Worm (Caenorhabditis elegans): ENCODE measurements around the gene Y116A8C.49.

ce11 chrIV:16925363-16925863 lies 5.6 kb downstream of the Y116A8C.49 start:
- TF ChIP-seq nhr-11 (tag; optimal IDR thresholded peaks at IDR 0.05) (no peak), ama-1 (optimal IDR thresholded peaks at IDR 0.05) (no peak), egl-27 (tag; optimal IDR thresholded peaks at IDR 0.05) (no peak), mbf-1 (tag; optimal IDR thresholded peaks at IDR 0.05) (no peak), mdl-1 (tag; optimal IDR thresholded peaks at IDR 0.05) (no peak), unc-62 (GFP tag; optimal IDR thresholded peaks at IDR 0.05) (no peak), zag-1 (tag; optimal IDR thresholded peaks at IDR 0.05) (no peak), sma-9 (GFP tag; optimal IDR thresholded peaks at IDR 0.05) (no peak), sma-9 (tag; optimal IDR thresholded peaks at IDR 0.05) (no peak), nhr-12 (tag; optimal IDR thresholded peaks at IDR 0.05) (no peak), fos-1 (tag; optimal IDR thresholded peaks at IDR 0.05) (no peak), alr-1 (tag; optimal IDR thresholded peaks at IDR 0.05) (no peak), ceh-82 (tag; optimal IDR thresholded peaks at IDR 0.05) (no peak), unc-39 (tag; optimal IDR thresholded peaks at IDR 0.05) (no peak), ceh-16 (tag; optimal IDR thresholded peaks at IDR 0.05) (no peak)
